Fruit fly (Drosophila melanogaster): ENCODE data around the gene CG8851.

The CG8851 gene

dm6 chr2L:3519551-3519950 lies at the start of gene CG8851, which contains the start of gene CG3213:
TSS of gene CG8851 (plus strand) at chr2L:3519677.
TSS of gene CG3213 (minus strand) at chr2L:3519651.
- TF ChIP-seq CTCF (optimal IDR thresholded peaks at IDR 0.05): no peak
- no peak for TF ChIP-seq CG8478 (optimal IDR thresholded peaks at IDR 0.05)

- TF ChIP-seq CTCF (optimal IDR thresholded peaks at IDR 0.05) (peak; percentile 60 to 66), CG8478 (optimal IDR thresholded peaks at IDR 0.05) (no peak)
These were observed 49.6 kb upstream of the CG8851 start, which contains the start of the genes Pif1 and CG31776 for dm6 chr2L:3469869-3470268. TSS of gene Pif1 (minus strand) at chr2L:3470004. TSS of gene CG31776 (plus strand) at chr2L:3470182.

- TF ChIP-seq CG8478 (optimal IDR thresholded peaks at IDR 0.05) (no peak), CTCF (optimal IDR thresholded peaks at IDR 0.05) (peak; percentile 89 to 95)
These were observed 47.2 kb upstream of the CG8851 start, which contains the start of gene Pgant4 for dm6 chr2L:3472242-3472641. TSS of gene Pgant4 (plus strand) at chr2L:3472603.

dm6 chr2L:3475168-3475567 lies 44.3 kb upstream of the CG8851 start:
- TF ChIP-seq CG8478 (optimal IDR thresholded peaks at IDR 0.05) (no peak), CTCF (optimal IDR thresholded peaks at IDR 0.05) (no peak)

dm6 chr2L:3475948-3476347 lies 43.5 kb upstream of the CG8851 start:
- TF ChIP-seq CTCF (optimal IDR thresholded peaks at IDR 0.05): no peak
- no peak for TF ChIP-seq CG8478 (optimal IDR thresholded peaks at IDR 0.05)

- no peak for TF ChIP-seq CTCF (optimal IDR thresholded peaks at IDR 0.05)
- TF ChIP-seq CG8478 (optimal IDR thresholded peaks at IDR 0.05): no peak
These were observed 42.9 kb upstream of the CG8851 start for dm6 chr2L:3476399-3477056.

dm6 chr2L:3477057-3477755 lies 42.3 kb upstream of the CG8851 start:
- TF ChIP-seq CG8478 (optimal IDR thresholded peaks at IDR 0.05): no peak
- no peak for TF ChIP-seq CTCF (optimal IDR thresholded peaks at IDR 0.05)

dm6 chr2L:3478034-3478880 lies 41.2 kb upstream of the CG8851 start, which contains the start of gene Thor:
TSS of gene Thor (plus strand) at chr2L:3478434.
- no peak for TF ChIP-seq CG8478 (optimal IDR thresholded peaks at IDR 0.05)
- TF ChIP-seq CTCF (optimal IDR thresholded peaks at IDR 0.05): no peak

dm6 chr2L:3479697-3480442 lies 39.6 kb upstream of the CG8851 start:
- no peak for TF ChIP-seq CTCF (optimal IDR thresholded peaks at IDR 0.05)

dm6 chr2L:3480443-3480839 lies 39.0 kb upstream of the CG8851 start:
- TF ChIP-seq CTCF (optimal IDR thresholded peaks at IDR 0.05): peak; percentile 67 to 89
- no peak for TF ChIP-seq CG8478 (optimal IDR thresholded peaks at IDR 0.05)

dm6 chr2L:3482037-3482436 lies 37.4 kb upstream of the CG8851 start:
- no peak for TF ChIP-seq CTCF (optimal IDR thresholded peaks at IDR 0.05)
- no peak for TF ChIP-seq CG8478 (optimal IDR thresholded peaks at IDR 0.05)

dm6 chr2L:3482712-3483111 lies 36.8 kb upstream of the CG8851 start:
- no peak for TF ChIP-seq CTCF (optimal IDR thresholded peaks at IDR 0.05)
- no peak for TF ChIP-seq CG8478 (optimal IDR thresholded peaks at IDR 0.05)

dm6 chr2L:3483672-3484071 lies 35.8 kb upstream of the CG8851 start:
- TF ChIP-seq CTCF (optimal IDR thresholded peaks at IDR 0.05): no peak
- no peak for TF ChIP-seq CG8478 (optimal IDR thresholded peaks at IDR 0.05)

- TF ChIP-seq CTCF (optimal IDR thresholded peaks at IDR 0.05): no peak
- TF ChIP-seq CG8478 (optimal IDR thresholded peaks at IDR 0.05): no peak
These were observed 34.7 kb upstream of the CG8851 start for dm6 chr2L:3484759-3485158.

dm6 chr2L:3485506-3485905 lies 34.0 kb upstream of the CG8851 start:
- TF ChIP-seq CTCF (optimal IDR thresholded peaks at IDR 0.05) (no peak), CG8478 (optimal IDR thresholded peaks at IDR 0.05) (no peak)

Measured in S2 (cell line).